Worm (Caenorhabditis elegans): ENCODE measurements around the gene ZK470.14.

Gene ZK470.14

DNA sequence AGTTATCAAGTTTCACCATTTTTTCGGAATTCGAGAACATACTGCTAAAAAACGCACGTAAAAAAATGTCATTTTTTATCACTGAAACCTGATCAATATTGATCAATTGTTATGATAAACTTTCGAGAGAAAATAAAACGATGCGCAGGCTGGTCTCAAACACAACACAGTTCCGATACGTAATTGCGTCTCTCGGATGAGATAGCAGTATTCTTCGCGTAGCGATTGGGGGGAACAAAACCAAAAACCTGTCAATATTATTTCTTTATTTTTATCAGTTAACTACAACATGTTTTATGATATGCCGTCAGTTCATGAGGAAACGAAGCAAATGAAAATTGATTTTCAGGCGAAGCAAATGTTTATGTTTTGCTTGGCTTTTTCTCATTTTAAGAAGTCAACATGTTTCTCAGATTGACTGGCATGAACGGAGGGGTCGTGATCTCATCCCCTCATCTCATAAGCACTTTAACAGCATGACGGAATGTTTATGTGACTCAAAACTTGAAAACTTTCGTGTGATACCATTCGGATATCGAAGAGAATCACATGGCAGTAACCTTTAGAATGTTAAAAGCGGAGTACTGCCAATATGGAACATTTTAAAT is 48.4 kb downstream of the ZK470.14 start:
- no peak for TF ChIP-seq ztf-29 (GFP tag; IDR thresholded peaks at IDR 0.05)
- no peak for TF ChIP-seq klf-2 (GFP tag; conservative IDR thresholded peaks at IDR 0.05)
- TF ChIP-seq flt-1 (GFP tag; IDR thresholded peaks at IDR 0.05): no peak
- no peak for TF ChIP-seq T22C8.4 (GFP tag; IDR thresholded peaks at IDR 0.05)

DNA sequence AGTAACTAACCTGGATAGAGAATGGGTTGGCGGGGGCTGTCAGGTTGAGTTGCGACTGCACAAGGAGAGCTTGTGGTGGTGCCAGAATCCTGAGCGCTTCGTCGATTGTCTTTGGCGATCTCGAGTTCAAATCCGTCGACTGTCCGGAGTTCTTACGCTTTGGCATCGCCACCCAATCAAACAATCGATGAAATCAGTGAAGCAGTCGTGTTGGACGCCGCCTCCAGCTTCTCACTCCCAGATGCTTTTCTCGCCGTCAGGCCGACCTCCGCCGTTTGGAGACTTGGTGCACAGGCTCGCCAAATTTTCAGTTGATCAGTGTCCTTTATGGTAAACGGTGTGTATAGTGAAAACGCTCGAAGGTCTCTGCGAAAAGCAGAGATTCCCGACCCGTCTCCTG is 49.6 kb downstream of the ZK470.14 start, which contains the start of the genes F20B6.10 and hpk-1:
TSS of gene F20B6.10 (minus strand) at position 303 of the 400 bp plus-strand sequence.
TSS of gene hpk-1 (minus strand) at position 397 of the 400 bp plus-strand sequence.
- TF ChIP-seq ztf-23 (GFP tag; IDR thresholded peaks at IDR 0.05): no peak
- no peak for TF ChIP-seq med-1 (GFP tag; optimal IDR thresholded peaks at IDR 0.05; ENCODE audit: insufficient read depth)
- TF ChIP-seq ztf-29 (GFP tag; IDR thresholded peaks at IDR 0.05): no peak
- no peak for TF ChIP-seq klf-2 (GFP tag; conservative IDR thresholded peaks at IDR 0.05)
- no peak for TF ChIP-seq flt-1 (GFP tag; IDR thresholded peaks at IDR 0.05)
- no peak for TF ChIP-seq ref-1 (GFP tag; conservative IDR thresholded peaks at IDR 0.05)
- TF ChIP-seq tab-1 (GFP tag; IDR thresholded peaks at IDR 0.05): no peak
- TF ChIP-seq cog-1 (tag; optimal IDR thresholded peaks at IDR 0.05): no peak
- no peak for TF ChIP-seq T22C8.4 (GFP tag; IDR thresholded peaks at IDR 0.05)

- no peak for TF ChIP-seq flt-1 (GFP tag; IDR thresholded peaks at IDR 0.05)
- TF ChIP-seq T22C8.4 (GFP tag; IDR thresholded peaks at IDR 0.05): no peak
- no peak for TF ChIP-seq klf-2 (GFP tag; conservative IDR thresholded peaks at IDR 0.05)
- TF ChIP-seq ztf-23 (GFP tag; IDR thresholded peaks at IDR 0.05): no peak
- no peak for TF ChIP-seq ztf-29 (GFP tag; IDR thresholded peaks at IDR 0.05)
These were observed 50.9 kb downstream of the ZK470.14 start, which contains the start of gene W01H2.2 for ce11 chrX:4218174-4218573. TSS of gene W01H2.2 (minus strand) at chrX:4218458.
